Worm (Caenorhabditis elegans): ENCODE results near the gene selt-1.2.

DNA sequence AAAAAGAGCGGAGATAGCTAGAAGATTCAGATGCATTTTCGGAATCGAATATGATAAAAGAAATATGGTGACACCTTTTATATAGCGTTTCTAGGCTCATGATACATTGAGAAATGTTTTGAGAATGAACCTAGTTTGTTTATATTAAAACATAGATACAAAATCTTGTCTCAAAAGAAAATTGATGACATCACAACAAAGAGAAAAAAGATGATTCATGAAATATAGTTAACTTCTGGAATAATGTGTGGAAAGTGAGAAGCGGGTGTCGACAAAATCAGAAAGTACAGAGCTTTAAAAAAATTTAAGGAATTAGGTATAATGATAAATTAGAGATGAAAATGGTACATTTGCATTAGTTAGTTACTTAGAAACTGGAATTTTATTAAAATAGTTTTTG lies 45.6 kb upstream of the selt-1.2 start, which contains the start of gene D1054.10:
- TF ChIP-seq che-1 (tag; optimal IDR thresholded peaks at IDR 0.05) (no peak), ceh-9 (tag; optimal IDR thresholded peaks at IDR 0.05) (no peak), ceh-45 (GFP tag; IDR thresholded peaks at IDR 0.05) (no peak), eyg-1 (tag; optimal IDR thresholded peaks at IDR 0.05) (no peak), pha-2 (tag; optimal IDR thresholded peaks at IDR 0.05) (no peak), fkh-10 (GFP tag; optimal IDR thresholded peaks at IDR 0.05) (no peak), C08G9.2 (tag; optimal IDR thresholded peaks at IDR 0.05) (no peak), C38D4.7 (GFP tag; optimal IDR thresholded peaks at IDR 0.05) (no peak), ama-1 (optimal IDR thresholded peaks at IDR 0.05) (no peak), dmd-4 (tag; optimal IDR thresholded peaks at IDR 0.05; ENCODE audit: borderline replicate concordance) (no peak)

All from whole organism, late embryonic.